Worm (Caenorhabditis elegans) whole organism, L2 larva: ENCODE measurements around the gene K11D12.12.

Source experiments
- F13H6.1 ChIP-seq: sonication (generic microtip); optimal IDR thresholded peaks from 2 replicates; lab custom pipeline; 2016; ENCODE audit warnings: missing genetic modification characterization, missing compliant biosample characterization
- R02D3.7 ChIP-seq: fragments of 150-350 bp; optimal IDR thresholded peaks from 2 replicates; lab custom pipeline; 2014; ENCODE audit warnings: missing biosample characterization, missing genetic modification characterization
- Y55F3AM.14 ChIP-seq: fragments of 200-800 bp; sonication (Bioruptor generic); optimal IDR thresholded peaks from 2 replicates; lab custom pipeline; 2018; ENCODE audit warnings: mild to moderate bottlenecking, missing genetic modification characterization, missing compliant biosample characterization
- ZK546.5 ChIP-seq: sonication (generic microtip); optimal IDR thresholded peaks from 2 replicates; lab custom pipeline; 2017; ENCODE audit warnings: missing biosample characterization, missing genetic modification characterization
- alr-1 ChIP-seq: fragments of 150-350 bp; optimal IDR thresholded peaks from 2 replicates; lab custom pipeline; 2014; ENCODE audit warnings: missing biosample characterization, missing genetic modification characterization
- aly-2 ChIP-seq: fragments of 150-350 bp; optimal IDR thresholded peaks from 2 replicates; lab custom pipeline; 2014; ENCODE audit warnings: missing biosample characterization, missing genetic modification characterization
- ama-1 ChIP-seq: fragments of 150-350 bp; optimal IDR thresholded peaks from 2 replicates; lab custom pipeline; 2018; ENCODE audit warnings: inconsistent platforms
- blmp-1 ChIP-seq: sonication (generic microtip); optimal IDR thresholded peaks from 2 replicates; lab custom pipeline; 2017; ENCODE audit warnings: missing genetic modification characterization, mild to moderate bottlenecking, missing compliant biosample characterization, antibody characterized with exemption, moderate library complexity; ENCODE audit not compliant: insufficient read depth
- ceh-16 ChIP-seq: fragments of 150-350 bp; optimal IDR thresholded peaks from 2 replicates; lab custom pipeline; 2014; ENCODE audit warnings: missing biosample characterization, missing genetic modification characterization
- ceh-82 ChIP-seq: fragments of 150-350 bp; optimal IDR thresholded peaks from 2 replicates; lab custom pipeline; 2014; ENCODE audit warnings: missing biosample characterization, missing genetic modification characterization
- dmd-4 ChIP-seq: sonication (generic microtip); optimal IDR thresholded peaks from 2 replicates; lab custom pipeline; 2017; ENCODE audit warnings: missing biosample characterization, missing genetic modification characterization
- egl-27 ChIP-seq: sonication (generic microtip); optimal IDR thresholded peaks from 3 replicates; lab custom pipeline; 2017; ENCODE audit warnings: missing biosample characterization, missing genetic modification reagents, missing genetic modification characterization
- elt-1 ChIP-seq: fragments of 150-350 bp; optimal IDR thresholded peaks from 2 replicates; lab custom pipeline; 2014; ENCODE audit warnings: missing biosample characterization, missing genetic modification characterization
- fos-1 ChIP-seq: fragments of 150-350 bp; optimal IDR thresholded peaks from 2 replicates; lab custom pipeline; 2014; ENCODE audit warnings: missing biosample characterization, missing genetic modification characterization
- gmeb-1 ChIP-seq: fragments of 150-350 bp; optimal IDR thresholded peaks from 2 replicates; lab custom pipeline; 2014; ENCODE audit warnings: missing biosample characterization, missing genetic modification characterization
- lin-11 ChIP-seq: fragments of 150-350 bp; sonication (generic microtip); optimal IDR thresholded peaks from 2 replicates; lab custom pipeline; 2014; ENCODE audit warnings: missing biosample characterization, missing genetic modification characterization, inconsistent platforms, mixed read lengths
- lin-13 ChIP-seq: fragments of 150-350 bp; optimal IDR thresholded peaks from 2 replicates; lab custom pipeline; 2014; ENCODE audit warnings: missing biosample characterization, missing genetic modification reagents, missing genetic modification characterization
- lsy-2 ChIP-seq, 2 experiments: fragments of 150-350 bp in 1 of 2; sonication (generic microtip) in 1 of 2; optimal IDR thresholded peaks; 2 replicates each; lab custom pipeline; 2014 to 2017; ENCODE audit warnings: missing biosample characterization in 2 of 2, missing genetic modification characterization in 2 of 2
- mab-5 ChIP-seq: fragments of 150-350 bp; optimal IDR thresholded peaks from 2 replicates; lab custom pipeline; 2014; ENCODE audit warnings: missing biosample characterization, missing genetic modification characterization
- mdl-1 ChIP-seq, 2 experiments: fragments of 150-350 bp in 1 of 2; sonication (generic microtip) in 1 of 2; optimal IDR thresholded peaks; 2 replicates each; lab custom pipeline; 2017; ENCODE audit warnings: missing biosample characterization in 2 of 2, missing genetic modification characterization in 2 of 2
- nhr-10 ChIP-seq: sonication (generic microtip); optimal IDR thresholded peaks from 2 replicates; lab custom pipeline; 2017; ENCODE audit warnings: missing biosample characterization, missing genetic modification characterization
- nhr-11 ChIP-seq: fragments of 150-350 bp; optimal IDR thresholded peaks from 2 replicates; lab custom pipeline; 2014; ENCODE audit warnings: missing biosample characterization, missing genetic modification characterization
- nhr-12 ChIP-seq: fragments of 150-350 bp; optimal IDR thresholded peaks from 2 replicates; lab custom pipeline; 2014; ENCODE audit warnings: missing biosample characterization, missing genetic modification characterization
- nhr-21 ChIP-seq: fragments of 150-350 bp; optimal IDR thresholded peaks from 2 replicates; lab custom pipeline; 2014; ENCODE audit warnings: missing biosample characterization, missing genetic modification characterization
- nhr-23 ChIP-seq: fragments of 150-350 bp; optimal IDR thresholded peaks from 2 replicates; lab custom pipeline; 2014; ENCODE audit warnings: missing biosample characterization, missing genetic modification reagents, missing genetic modification characterization
- nhr-237 ChIP-seq: fragments of 150-350 bp; optimal IDR thresholded peaks from 2 replicates; lab custom pipeline; 2014; ENCODE audit warnings: missing biosample characterization, missing genetic modification characterization
- nhr-25 ChIP-seq: fragments of 150-350 bp; sonication (generic microtip); optimal IDR thresholded peaks from 3 replicates; lab custom pipeline; 2014; ENCODE audit warnings: missing biosample characterization, missing genetic modification characterization
- nhr-77 ChIP-seq: fragments of 150-350 bp; optimal IDR thresholded peaks from 2 replicates; lab custom pipeline; 2014; ENCODE audit warnings: missing biosample characterization, missing genetic modification characterization
- peb-1 ChIP-seq: fragments of 150-350 bp; optimal IDR thresholded peaks from 2 replicates; lab custom pipeline; 2014; ENCODE audit warnings: missing biosample characterization, missing genetic modification characterization
- skn-1 ChIP-seq: sonication (generic microtip); optimal IDR thresholded peaks from 2 replicates; lab custom pipeline; 2017; ENCODE audit warnings: missing biosample characterization, missing genetic modification characterization
- sma-3 ChIP-seq: sonication (generic microtip); optimal IDR thresholded peaks from 2 replicates; lab custom pipeline; 2016; ENCODE audit warnings: missing genetic modification reagents, missing genetic modification characterization, missing compliant biosample characterization
- sma-9 ChIP-seq, 2 experiments: fragments of 150-350 bp in 1 of 2; sonication (generic microtip) in 1 of 2; optimal IDR thresholded peaks; 2 replicates each; lab custom pipeline; 2014 to 2016; ENCODE audit warnings: missing genetic modification characterization in 2 of 2, mild to moderate bottlenecking in 1 of 2, missing biosample characterization in 1 of 2, missing compliant biosample characterization in 1 of 2, missing genetic modification reagents in 1 of 2, moderate library complexity in 1 of 2
- snpc-4 ChIP-seq: fragments of 150-350 bp; optimal IDR thresholded peaks from 2 replicates; lab custom pipeline; 2014; ENCODE audit warnings: missing biosample characterization, missing genetic modification characterization
- unc-55 ChIP-seq: fragments of 150-350 bp; sonication (generic microtip); optimal IDR thresholded peaks from 3 replicates; lab custom pipeline; 2014; ENCODE audit warnings: missing biosample characterization, missing genetic modification reagents, missing genetic modification characterization
- unc-62 ChIP-seq: fragments of 150-350 bp; optimal IDR thresholded peaks from 2 replicates; lab custom pipeline; 2014; ENCODE audit warnings: missing biosample characterization, missing genetic modification reagents, missing genetic modification characterization
- zag-1 ChIP-seq: fragments of 150-350 bp; optimal IDR thresholded peaks from 2 replicates; lab custom pipeline; 2014; ENCODE audit warnings: missing biosample characterization, missing genetic modification characterization
- ztf-1 ChIP-seq: fragments of 200-800 bp; sonication (Bioruptor generic); conservative IDR thresholded peaks from 2 replicates; pipeline ENCODE4 v1.3.6; 2022; ENCODE audit warnings: missing genetic modification characterization, missing compliant biosample characterization

K11D12.12 gene

DNA sequence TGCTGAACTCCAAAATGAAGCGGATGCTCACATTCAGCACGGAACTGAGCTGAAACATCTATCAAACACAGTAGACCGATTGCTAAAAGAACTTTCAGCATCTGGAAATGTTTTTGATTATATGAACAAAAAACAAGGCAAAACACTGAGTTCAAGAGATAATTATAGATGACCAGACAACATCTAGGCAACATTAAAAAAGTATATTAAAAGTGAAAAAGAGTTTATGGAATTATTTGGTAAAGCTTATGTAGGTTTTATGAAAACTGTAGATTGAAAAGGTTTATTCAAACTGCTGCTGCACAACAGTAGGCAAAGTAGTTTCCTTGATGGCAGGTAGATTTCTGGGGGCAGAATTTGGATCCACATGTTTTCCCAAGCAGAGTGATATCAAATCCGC, 15.7 kb upstream of the K11D12.12 start, which contains the start of gene K11D12.7:
Gene K11D12.7, minus strand, starts transcription at position 101 of the 400 bp plus-strand sequence.
- TF ChIP-seq skn-1 (tag; lab: Kevin White, UChicago): no peak
- no peak for TF ChIP-seq gmeb-1 (tag; lab: Kevin White, UChicago)
- no peak for TF ChIP-seq aly-2 (tag; lab: Kevin White, UChicago)
- TF ChIP-seq lin-13: no peak
- no peak for TF ChIP-seq lin-11 (tag; lab: Kevin White, UChicago)
- TF ChIP-seq peb-1: no peak
- no peak for TF ChIP-seq ztf-1 (GFP tag; lab: Robert Waterston, UW)
- no peak for TF ChIP-seq nhr-77 (tag; lab: Kevin White, UChicago)
- no peak for TF ChIP-seq nhr-21 (tag; lab: Kevin White, UChicago)
- no peak for TF ChIP-seq mab-5
- TF ChIP-seq elt-1 (tag; lab: Kevin White, UChicago): no peak
- no peak for TF ChIP-seq nhr-25
- no peak for TF ChIP-seq sma-9 (GFP tag; optimal IDR thresholded peaks at IDR 0.05; lab: Kevin White, UChicago)
- TF ChIP-seq sma-9 (tag; optimal IDR thresholded peaks at IDR 0.05; lab: Kevin White, UChicago): no peak
- no peak for TF ChIP-seq nhr-237 (tag; lab: Kevin White, UChicago)
- TF ChIP-seq nhr-23: no peak
- TF ChIP-seq ZK546.5 (tag; lab: Kevin White, UChicago): no peak
- no peak for TF ChIP-seq unc-62 (GFP tag; lab: Kevin White, UChicago)
- TF ChIP-seq lsy-2 (tag; optimal IDR thresholded peaks at IDR 0.05; lab: Kevin White, UChicago): no peak
- no peak for TF ChIP-seq sma-3 (GFP tag; lab: Kevin White, UChicago)

- TF ChIP-seq nhr-25 (peak; percentile 27), R02D3.7 (tag; lab: Kevin White, UChicago) (no peak)
These were observed 13.6 kb upstream of the K11D12.12 start for ce11 chrV:5038449-5038848.

ce11 chrV:5039559-5039958, 12.5 kb upstream of the K11D12.12 start, which contains the start of gene K11D12.11:
Gene K11D12.11 (minus strand): TSS chrV:5039600.
- TF ChIP-seq snpc-4 (tag; lab: Kevin White, UChicago) (no peak), ceh-82 (tag; lab: Kevin White, UChicago) (no peak)

ce11 chrV:5040925-5041324, 11.1 kb upstream of the K11D12.12 start, which contains the start of gene K11D12.8:
Gene K11D12.8 (minus strand): TSS chrV:5041001.
- TF ChIP-seq Y55F3AM.14 (GFP tag; lab: Kevin White, UChicago) (no peak), zag-1 (no peak), dmd-4 (tag; lab: Kevin White, UChicago) (no peak), mab-5 (no peak)
- TF ChIP-seq, all 48 proteins: peak for 0

DNA sequence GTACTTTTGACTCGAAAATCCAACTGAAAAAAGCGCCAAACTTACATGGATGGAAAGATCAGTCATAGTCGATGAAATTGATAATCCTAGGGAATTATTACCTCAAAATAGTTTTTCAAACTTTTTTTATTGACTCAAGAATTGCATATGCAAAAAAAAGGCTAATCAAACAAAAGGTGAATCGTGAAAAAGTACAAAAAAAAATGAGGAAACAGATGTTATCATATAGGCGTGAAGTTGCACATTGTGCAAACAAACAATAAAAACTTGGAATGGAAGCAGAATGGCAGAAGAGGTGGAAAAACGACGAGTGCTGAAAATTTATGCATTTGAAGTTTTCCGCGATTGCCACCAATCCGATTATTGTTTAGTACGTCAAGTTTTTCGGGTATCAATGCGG, 6.0 kb upstream of the K11D12.12 start, which contains the start of gene exc-14:
Gene exc-14, minus strand, starts transcription at position 101 of the 400 bp plus-strand sequence.
- TF ChIP-seq gmeb-1 (tag; lab: Kevin White, UChicago): no peak
- no peak for TF ChIP-seq mdl-1 (tag; optimal IDR thresholded peaks at IDR 0.05; lab: Kevin White, UChicago)
- TF ChIP-seq F13H6.1 (tag; lab: Kevin White, UChicago): no peak
- no peak for TF ChIP-seq egl-27
- TF ChIP-seq snpc-4 (tag; lab: Kevin White, UChicago): no peak
- no peak for TF ChIP-seq ama-1 (lab: Kevin White, UChicago)
- TF ChIP-seq nhr-10 (tag; lab: Kevin White, UChicago): no peak
- TF ChIP-seq Y55F3AM.14 (GFP tag; lab: Kevin White, UChicago): no peak
- TF ChIP-seq alr-1: no peak

- TF ChIP-seq lin-11 (tag; lab: Kevin White, UChicago) (no peak), ceh-16 (tag; lab: Kevin White, UChicago) (no peak), aly-2 (tag; lab: Kevin White, UChicago) (no peak), ceh-82 (tag; lab: Kevin White, UChicago) (no peak), nhr-21 (tag; lab: Kevin White, UChicago) (no peak), unc-55 (GFP tag; lab: Kevin White, UChicago) (no peak), lin-13 (no peak), gmeb-1 (tag; lab: Kevin White, UChicago) (no peak), blmp-1 (no peak), nhr-25 (no peak), nhr-11 (tag; lab: Kevin White, UChicago) (no peak), ZK546.5 (tag; lab: Kevin White, UChicago) (no peak), nhr-12 (tag; lab: Kevin White, UChicago) (no peak), fos-1 (no peak)
These were observed 5.5 kb upstream of the K11D12.12 start for ce11 chrV:5046558-5046957.
